ENCODE assay signal across 5 fruit fly cellular contexts in genomic region chr3L:11485956-11486609, dm6.
TF ChIP-seq lines count a peak whose summit lies in the region.

No protein-coding gene starts in this region.

- no peak for TF ChIP-seq CTCF in whole organism, embryonic (GFP tag; optimal IDR thresholded peaks at IDR 0.05; lab: Kevin White, UChicago)

TF ChIP-seq in whole organism, adult, 20 proteins besides CTCF, POLR2A, EP300 and RAD21:
- no peak for TF ChIP-seq cic (GFP tag; optimal IDR thresholded peaks at IDR 0.05; lab: Kevin White, UChicago)
- TF ChIP-seq CG11617 (GFP tag; optimal IDR thresholded peaks at IDR 0.05; lab: Kevin White, UChicago): no peak
- no peak for TF ChIP-seq bab1 (GFP tag; optimal IDR thresholded peaks at IDR 0.05; lab: Kevin White, UChicago)
- TF ChIP-seq kay (GFP tag; lab: Kevin White, UChicago; ENCODE audit: borderline replicate concordance): peak; percentile 16

TF ChIP-seq in whole organism, embryonic, 481 proteins besides CTCF, POLR2A, EP300 and RAD21 (continues in another document):
- TF ChIP-seq CG2712 (tag; optimal IDR thresholded peaks at IDR 0.05; lab: Kevin White, UChicago) (peak; percentile 17), CG12104 (GFP tag; optimal IDR thresholded peaks at IDR 0.05; lab: Kevin White, UChicago) (peak; percentile 44), zen (tag; optimal IDR thresholded peaks at IDR 0.05; lab: Kevin White, UChicago) (no peak), ATbp (GFP tag; optimal IDR thresholded peaks at IDR 0.05; lab: Kevin White, UChicago) (peak; percentile 26), vvl (GFP tag; IDR thresholded peaks at IDR 0.05; lab: Robert Waterston, UW) (peak; percentile 31; the same call in 1 of the 2 replicates), CG14710 (tag; optimal IDR thresholded peaks at IDR 0.05; lab: Kevin White, UChicago) (peak; percentile 13), Max (GFP tag; optimal IDR thresholded peaks at IDR 0.05; lab: Kevin White, UChicago) (peak; percentile 5), CG17328 (GFP tag; IDR thresholded peaks at IDR 0.05; lab: Robert Waterston, UW) (peak; percentile 20; the same call in 1 of the 2 replicates), BEAF-32 (GFP tag; optimal IDR thresholded peaks at IDR 0.05; lab: Kevin White, UChicago) (no peak), Xrp1 (GFP tag; IDR thresholded peaks at IDR 0.05; lab: Robert Waterston, UW) (peak; percentile 56; the same call in 1 of the 2 replicates), CG4328 (GFP tag; optimal IDR thresholded peaks at IDR 0.05; lab: Kevin White, UChicago) (no peak), crol (GFP tag; IDR thresholded peaks at IDR 0.05; lab: Robert Waterston, UW) (peak; percentile 67; the same call in 1 of the 2 replicates), CG32772 (GFP tag; IDR thresholded peaks at IDR 0.05; lab: Robert Waterston, UW) (no peak), CG3838 (GFP tag; optimal IDR thresholded peaks at IDR 0.05; lab: Kevin White, UChicago) (no peak), otp (GFP tag; IDR thresholded peaks at IDR 0.05; lab: Robert Waterston, UW) (peak; percentile 22; the same call in 1 of the 3 replicates), hkb (optimal IDR thresholded peaks at IDR 0.05; lab: Kevin White, UChicago) (no peak), hkb (GFP tag; IDR thresholded peaks at IDR 0.05; lab: Robert Waterston, UW) (0 out of 2 replicates have a peak, but pooled peaks have one; percentile 8), Dbx (GFP tag; IDR thresholded peaks at IDR 0.05; lab: Robert Waterston, UW) (no peak), dmrt99B (tag; optimal IDR thresholded peaks at IDR 0.05; lab: Kevin White, UChicago) (peak; percentile 32), CG31441 (GFP tag; IDR thresholded peaks at IDR 0.05; lab: Robert Waterston, UW) (peak; percentile 55), CG30403 (GFP tag; optimal IDR thresholded peaks at IDR 0.05; lab: Kevin White, UChicago) (peak; percentile 12)

TF ChIP-seq in whole organism, prepupa, 60 proteins besides CTCF, POLR2A, EP300 and RAD21 (continues in another document):
- TF ChIP-seq pdm3 (GFP tag; optimal IDR thresholded peaks at IDR 0.05; lab: Kevin White, UChicago) (peak; percentile 12), achi (GFP tag; optimal IDR thresholded peaks at IDR 0.05; lab: Kevin White, UChicago) (peak; percentile 27), CG8119 (GFP tag; IDR thresholded peaks at IDR 0.05; lab: Robert Waterston, UW) (peak; percentile 28; the same call in 1 of the 3 replicates), Eip75B (GFP tag; optimal IDR thresholded peaks at IDR 0.05; lab: Kevin White, UChicago) (peak; percentile 12), salr (GFP tag; optimal IDR thresholded peaks at IDR 0.05; lab: Kevin White, UChicago) (peak in 1 of 2 experiments; percentile 14), fkh (GFP tag; optimal IDR thresholded peaks at IDR 0.05; lab: Kevin White, UChicago) (no peak), cyc (GFP tag; optimal IDR thresholded peaks at IDR 0.05; lab: Kevin White, UChicago) (no peak), CG11762 (GFP tag; optimal IDR thresholded peaks at IDR 0.05; lab: Kevin White, UChicago; ENCODE audit: insufficient read depth) (no peak), CG8632 (GFP tag; optimal IDR thresholded peaks at IDR 0.05; lab: Kevin White, UChicago) (peak; percentile 22), vri (GFP tag; optimal IDR thresholded peaks at IDR 0.05; lab: Kevin White, UChicago) (no peak), CG32006 (GFP tag; optimal IDR thresholded peaks at IDR 0.05; lab: Kevin White, UChicago) (peak; percentile 31), lz (GFP tag; optimal IDR thresholded peaks at IDR 0.05; lab: Kevin White, UChicago) (peak; percentile 3), CG3919 (GFP tag; optimal IDR thresholded peaks at IDR 0.05; lab: Kevin White, UChicago) (no peak), esn (GFP tag; optimal IDR thresholded peaks at IDR 0.05; lab: Kevin White, UChicago) (peak; percentile 46), CG31627 (GFP tag; optimal IDR thresholded peaks at IDR 0.05; lab: Kevin White, UChicago) (peak; percentile 21), Hr39 (GFP tag; optimal IDR thresholded peaks at IDR 0.05; lab: Kevin White, UChicago) (peak; percentile 22), CG8319 (GFP tag; optimal IDR thresholded peaks at IDR 0.05; lab: Kevin White, UChicago) (peak; percentile 11), OdsH (GFP tag; optimal IDR thresholded peaks at IDR 0.05; lab: Kevin White, UChicago) (peak; percentile 41), Met (GFP tag; optimal IDR thresholded peaks at IDR 0.05; lab: Kevin White, UChicago) (peak; percentile 47), spab (GFP tag; optimal IDR thresholded peaks at IDR 0.05; lab: Kevin White, UChicago) (no peak), acj6 (GFP tag; optimal IDR thresholded peaks at IDR 0.05; lab: Kevin White, UChicago) (peak; percentile 42), topi (GFP tag; optimal IDR thresholded peaks at IDR 0.05; lab: Kevin White, UChicago) (peak; percentile 9)

TF ChIP-seq in whole organism, pupa, 21 proteins besides CTCF, POLR2A, EP300 and RAD21:
- TF ChIP-seq CG17806 (tag; optimal IDR thresholded peaks at IDR 0.05; lab: Kevin White, UChicago) (peak; percentile 17), rn (GFP tag; IDR thresholded peaks at IDR 0.05; lab: Robert Waterston, UW) (no peak), CG10348 (GFP tag; IDR thresholded peaks at IDR 0.05; lab: Robert Waterston, UW) (no peak), Snoo (tag; optimal IDR thresholded peaks at IDR 0.05; lab: Kevin White, UChicago) (no peak), Pif1A (GFP tag; optimal IDR thresholded peaks at IDR 0.05; lab: Kevin White, UChicago) (no peak), CG8301 (tag; optimal IDR thresholded peaks at IDR 0.05; lab: Kevin White, UChicago) (peak; percentile 13), CG4496 (GFP tag; IDR thresholded peaks at IDR 0.05; lab: Robert Waterston, UW) (0 out of 3 replicates have a peak, but pooled peaks have one; percentile 33), CG8159 (tag; optimal IDR thresholded peaks at IDR 0.05; lab: Kevin White, UChicago) (peak; percentile 28)
TF ChIP-seq in whole organism, pupa: peak in this region for 4.

TF ChIP-seq in whole organism, wandering third instar larva, 38 proteins besides CTCF, POLR2A, EP300 and RAD21:
- peak; percentile 30 for TF ChIP-seq h (GFP tag; optimal IDR thresholded peaks at IDR 0.05; lab: Kevin White, UChicago)
- TF ChIP-seq dmrt93B (GFP tag; optimal IDR thresholded peaks at IDR 0.05; lab: Kevin White, UChicago): no peak
- peak; percentile 18 for TF ChIP-seq fru (GFP tag; optimal IDR thresholded peaks at IDR 0.05; lab: Kevin White, UChicago)
- TF ChIP-seq ey (GFP tag; optimal IDR thresholded peaks at IDR 0.05; lab: Kevin White, UChicago): peak; percentile 13
- TF ChIP-seq Myc (optimal IDR thresholded peaks at IDR 0.05; lab: Kevin White, UChicago): no peak
- peak in 1 of 2 experiments; percentile 20 for TF ChIP-seq foxo (GFP tag; optimal IDR thresholded peaks at IDR 0.05; lab: Kevin White, UChicago)
- peak; percentile 17 for TF ChIP-seq OdsH (GFP tag; optimal IDR thresholded peaks at IDR 0.05; lab: Kevin White, UChicago)
